Worm (Caenorhabditis elegans) whole organism, dauer: ENCODE results near the gene nhr-96.
"Not testable (repeated sequence)": the region's sequence is repeated elsewhere in the genome, so short reads cannot be mapped to it uniquely, and the experiment has no call there.

ENCODE experiments used
- unc-62 ChIP-seq: sonication (generic microtip); optimal IDR thresholded peaks from 2 replicates; lab custom pipeline; 2017; ENCODE audit warnings: missing biosample characterization, missing genetic modification reagents, missing genetic modification characterization

Gene nhr-96

ce11 chrV:2221764-2222163, 11.5 kb upstream of the nhr-96 start, which contains the start of gene nhr-128:
Gene nhr-128, plus strand, starts transcription at chrV:2222064.
- TF ChIP-seq unc-62 (GFP tag; lab: Kevin White, UChicago): no peak

DNA sequence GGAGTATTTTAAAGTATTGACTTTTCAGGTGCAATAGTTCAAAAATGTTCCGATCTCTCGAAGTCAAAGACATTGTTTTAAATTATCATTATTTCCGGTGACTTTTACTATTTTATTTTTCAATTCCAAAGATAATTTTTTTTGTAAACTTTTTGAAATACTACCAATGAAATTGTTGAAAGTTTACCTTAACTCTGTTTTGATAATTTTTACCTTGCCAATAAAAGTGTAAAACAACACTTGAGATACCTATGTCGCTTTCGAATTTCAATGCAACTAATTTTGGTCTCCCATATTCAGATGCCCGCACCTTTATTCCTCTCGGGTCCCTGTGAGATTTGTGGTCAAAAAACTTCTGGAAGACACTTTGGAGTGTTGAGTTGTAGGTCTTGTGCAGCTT, 8.1 kb upstream of the nhr-96 start, which contains the start of gene nhr-103:
nhr-103 (plus strand) TSS at position 301 of the 400 bp plus-strand sequence.
- TF ChIP-seq unc-62 (GFP tag; lab: Kevin White, UChicago): no peak

DNA sequence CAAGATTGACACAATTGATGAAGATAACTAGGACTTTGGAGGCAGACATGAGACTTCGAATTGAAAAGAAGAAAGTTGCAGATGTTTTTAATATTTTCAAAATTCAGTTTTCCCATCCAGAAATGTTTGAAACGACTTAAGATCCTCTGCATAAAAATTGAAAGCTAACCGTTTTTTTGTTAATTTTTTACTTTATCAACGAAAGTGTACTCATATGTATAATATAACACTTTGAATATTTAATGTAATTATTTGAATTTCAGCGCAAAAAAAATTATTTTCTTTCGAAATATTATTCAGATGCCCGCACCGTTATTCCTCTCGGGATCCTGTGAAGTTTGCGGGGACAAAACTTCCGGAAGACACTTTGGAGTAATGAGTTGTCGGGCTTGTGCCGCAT, 6.4 kb upstream of the nhr-96 start, which contains the start of gene nhr-18:
nhr-18 (plus strand) TSS at position 301 of the 400 bp plus-strand sequence.
- TF ChIP-seq unc-62 (GFP tag; lab: Kevin White, UChicago): no peak

- no peak for TF ChIP-seq unc-62 (GFP tag; lab: Kevin White, UChicago)
Observed at ce11 chrV:2228781-2229180, 4.5 kb upstream of the nhr-96 start, which contains the start of gene nhr-126. Gene nhr-126, plus strand, starts transcription at chrV:2229081.

DNA sequence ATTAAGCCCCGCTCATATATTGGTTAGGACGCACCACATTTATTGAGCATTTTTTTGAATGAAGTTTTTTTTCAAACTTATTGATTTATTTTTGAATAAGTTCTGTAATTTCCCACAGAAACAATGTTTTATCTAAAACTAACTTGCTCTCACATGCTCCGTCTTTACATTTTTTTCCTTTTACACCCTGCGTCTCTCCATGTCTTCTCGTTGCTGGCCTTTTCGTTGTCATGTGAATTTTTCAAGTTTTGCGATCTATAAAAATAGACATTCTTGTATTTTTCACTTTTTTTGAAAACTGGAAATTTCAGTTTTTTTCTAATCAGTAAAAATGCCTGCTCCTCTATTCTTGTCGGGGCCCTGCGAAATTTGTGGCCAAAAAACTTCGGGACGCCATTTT, 2.4 kb upstream of the nhr-96 start, which contains the start of gene nhr-134:
nhr-134 (plus strand) TSS at position 312 of the 400 bp plus-strand sequence.
- TF ChIP-seq unc-62 (GFP tag; lab: Kevin White, UChicago): no peak

DNA sequence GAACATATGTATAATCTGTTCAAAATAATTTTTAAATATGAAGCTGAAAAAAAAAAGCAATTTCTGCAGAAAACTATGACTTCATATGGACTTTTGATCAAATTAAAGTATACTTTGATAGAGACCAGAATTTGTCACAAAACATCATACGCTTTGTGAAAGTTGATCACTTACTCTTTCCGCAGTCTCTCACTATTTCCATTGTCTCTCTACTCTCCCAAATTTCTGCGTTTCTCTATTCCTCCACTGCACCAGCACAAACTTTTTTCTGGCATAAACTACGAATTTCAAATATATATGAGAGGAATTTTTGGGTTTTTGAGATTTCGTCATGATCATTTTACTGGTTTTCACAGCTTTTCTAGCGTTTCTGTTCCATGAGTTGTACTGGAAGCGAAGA, 2.6 kb downstream of the nhr-96 start, which contains the start of gene cyp-33C4:
cyp-33C4 (plus strand) TSS at position 293 of the 400 bp plus-strand sequence.
- TF ChIP-seq unc-62 (GFP tag; lab: Kevin White, UChicago): no peak

ce11 chrV:2238012-2238411, 4.7 kb downstream of the nhr-96 start:
- no peak for TF ChIP-seq unc-62 (GFP tag; lab: Kevin White, UChicago)

- TF ChIP-seq unc-62 (GFP tag; lab: Kevin White, UChicago): no peak
Observed at ce11 chrV:2242630-2243029, 9.4 kb downstream of the nhr-96 start, which contains the start of gene cyp-33C3. Gene cyp-33C3, plus strand, starts transcription at chrV:2242778.

DNA sequence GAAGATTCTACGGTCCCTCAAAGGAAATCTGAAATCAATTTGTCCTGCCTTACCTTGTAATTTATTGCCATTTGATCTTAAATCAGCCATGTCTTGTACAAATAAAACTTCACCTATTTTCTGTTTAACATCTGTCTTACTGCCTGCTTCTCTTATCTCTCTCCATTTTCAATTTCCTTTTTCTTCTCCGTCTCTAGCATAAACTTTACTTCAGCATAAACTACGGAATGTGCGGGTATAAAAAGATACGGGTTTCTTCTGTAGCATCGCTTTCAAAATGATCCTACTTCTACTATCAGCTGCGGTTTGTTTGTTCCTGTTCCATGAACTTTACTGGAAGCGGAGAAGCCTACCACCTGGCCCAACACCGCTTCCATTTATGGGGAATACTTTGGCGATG, 11.5 kb downstream of the nhr-96 start, which contains the start of gene cyp-33C5:
cyp-33C5 (plus strand) TSS at position 254 of the 400 bp plus-strand sequence.
- TF ChIP-seq unc-62 (GFP tag; lab: Kevin White, UChicago): no peak

ce11 chrV:2249310-2249709, 16.0 kb downstream of the nhr-96 start, which contains the start of gene cyp-33C6:
Gene cyp-33C6, minus strand, starts transcription at chrV:2249410.
- no peak for TF ChIP-seq unc-62 (GFP tag; lab: Kevin White, UChicago)

DNA sequence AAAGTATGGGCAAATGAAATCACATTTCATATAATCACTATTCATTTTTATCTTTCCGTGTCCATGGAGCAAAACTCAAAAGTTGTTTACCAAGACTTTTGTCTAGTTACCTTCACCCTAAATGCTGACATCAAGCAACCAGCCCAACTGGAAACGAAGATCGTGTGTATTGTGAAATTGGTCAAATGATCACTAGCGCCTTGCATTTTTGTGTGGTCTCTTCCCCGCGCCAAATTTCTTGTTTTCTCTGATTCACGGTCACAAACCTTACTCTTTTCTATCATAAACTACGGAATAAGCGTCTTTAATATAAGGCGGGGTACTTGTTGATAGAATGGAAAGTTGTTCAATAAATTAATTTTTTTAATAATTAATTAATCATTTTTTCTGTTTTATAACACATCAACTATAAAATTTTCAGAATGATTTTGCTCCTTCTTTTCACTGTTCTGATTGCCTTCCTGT, 16.9 kb downstream of the nhr-96 start, which contains the start of gene cyp-33C7:
cyp-33C7 (plus strand) TSS at position 415 of the 465 bp plus-strand sequence.
- no peak for TF ChIP-seq unc-62 (GFP tag; lab: Kevin White, UChicago)

DNA sequence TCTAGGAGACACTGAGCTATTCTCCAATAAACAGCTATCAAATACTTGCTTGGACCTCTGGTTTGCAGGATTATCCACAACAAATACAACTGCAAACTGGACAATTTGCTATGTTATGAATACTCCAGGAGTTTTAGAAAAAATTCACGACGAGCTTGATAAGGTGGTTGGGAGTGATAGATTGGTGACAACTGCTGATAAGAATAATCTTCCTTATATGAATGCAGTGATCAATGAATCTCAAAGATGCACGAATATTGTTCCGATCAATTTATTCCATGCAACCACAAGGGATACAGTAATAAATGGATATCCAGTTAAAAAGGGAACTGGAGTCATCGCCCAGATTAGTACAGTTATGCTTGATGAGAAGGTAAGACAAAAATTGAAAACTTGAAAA, 18.5 kb downstream of the nhr-96 start:
- TF ChIP-seq unc-62 (GFP tag; lab: Kevin White, UChicago): no peak

- TF ChIP-seq unc-62 (GFP tag; lab: Kevin White, UChicago): no peak
Observed at ce11 chrV:2254553-2255124, 21.4 kb downstream of the nhr-96 start, which contains the start of gene str-253. Gene str-253, minus strand, starts transcription at chrV:2254603.

- not testable (repeated sequence) for TF ChIP-seq unc-62 (GFP tag; lab: Kevin White, UChicago)
Observed at ce11 chrV:2255191-2255590, 21.9 kb downstream of the nhr-96 start, which contains the start of gene F41B5.1. Gene F41B5.1, plus strand, starts transcription at chrV:2255533.

DNA sequence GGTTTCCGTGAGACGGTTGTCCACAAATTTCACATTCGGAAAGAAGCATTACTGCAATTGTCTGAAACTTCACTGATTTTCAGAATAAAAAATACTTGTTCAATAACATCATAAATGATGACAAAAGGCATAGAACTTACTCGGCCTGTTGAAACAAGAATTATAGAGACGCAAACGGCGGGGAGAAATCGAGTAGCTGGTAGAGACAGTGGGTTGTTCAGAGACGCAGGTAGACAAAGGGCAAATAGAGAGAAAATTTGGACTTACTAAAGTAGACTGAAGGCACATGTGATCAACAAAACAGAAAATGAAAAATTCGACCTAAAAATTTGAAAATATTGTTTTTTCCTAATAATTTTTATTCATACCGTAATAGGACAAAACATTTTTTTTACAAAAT, 26.5 kb downstream of the nhr-96 start, which contains the start of gene nhr-182:
nhr-182 (minus strand) TSS at position 178 of the 400 bp plus-strand sequence.
- no peak for TF ChIP-seq unc-62 (GFP tag; lab: Kevin White, UChicago)

ce11 chrV:2260660-2261059, 27.4 kb downstream of the nhr-96 start, which contains the start of gene F41B5.12:
Gene F41B5.12, plus strand, starts transcription at chrV:2260960.
- no peak for TF ChIP-seq unc-62 (GFP tag; lab: Kevin White, UChicago)
